Worm (Caenorhabditis elegans) whole organism, mixed stage, embryonic: ENCODE data around the gene let-70.

Experiments
- M03D4.4 ChIP-seq: sonication (generic microtip); optimal IDR thresholded peaks from 2 replicates; lab custom pipeline; 2017; ENCODE audit warnings: mild to moderate bottlenecking, missing genetic modification characterization, missing compliant biosample characterization
- ces-1 ChIP-seq: fragments of 150-350 bp; optimal IDR thresholded peaks from 2 replicates; lab custom pipeline; 2014; ENCODE audit warnings: missing biosample characterization, missing genetic modification reagents, missing genetic modification characterization
- drap-1 ChIP-seq: fragments of 200-800 bp; sonication (Bioruptor generic); optimal IDR thresholded peaks from 3 replicates; lab custom pipeline; 2018; ENCODE audit warnings: mild to moderate bottlenecking, missing genetic modification characterization, missing compliant biosample characterization
- elt-3 ChIP-seq: fragments of 150-350 bp; optimal IDR thresholded peaks from 2 replicates; lab custom pipeline; 2014; ENCODE audit warnings: missing biosample characterization, missing genetic modification characterization
- hlh-1 ChIP-seq: fragments of 150-350 bp; optimal IDR thresholded peaks from 2 replicates; lab custom pipeline; 2014; ENCODE audit warnings: missing biosample characterization, missing genetic modification reagents, missing genetic modification characterization
- lin-13 ChIP-seq: fragments of 150-350 bp; optimal IDR thresholded peaks from 2 replicates; lab custom pipeline; 2014; ENCODE audit warnings: missing biosample characterization, missing genetic modification characterization
- lin-32 ChIP-seq: fragments of 200-800 bp; sonication (Bioruptor generic); optimal IDR thresholded peaks from 2 replicates; lab custom pipeline; 2018; ENCODE audit warnings: mild to moderate bottlenecking, missing genetic modification characterization, missing compliant biosample characterization
- lsy-2 ChIP-seq: fragments of 150-350 bp; optimal IDR thresholded peaks from 2 replicates; lab custom pipeline; 2014; ENCODE audit warnings: missing biosample characterization, missing genetic modification characterization
- mep-1 ChIP-seq: fragments of 150-350 bp; optimal IDR thresholded peaks from 2 replicates; lab custom pipeline; 2017; ENCODE audit warnings: missing biosample characterization, missing genetic modification reagents, missing genetic modification characterization, inconsistent platforms
- mls-2 ChIP-seq: sonication (generic microtip); optimal IDR thresholded peaks from 2 replicates; lab custom pipeline; 2016; ENCODE audit warnings: mild to moderate bottlenecking, missing genetic modification characterization, moderate library complexity, missing compliant biosample characterization
- nhr-12 ChIP-seq: fragments of 150-350 bp; optimal IDR thresholded peaks from 2 replicates; lab custom pipeline; 2014; ENCODE audit warnings: missing biosample characterization, missing genetic modification characterization
- nhr-237 ChIP-seq: fragments of 150-350 bp; optimal IDR thresholded peaks from 2 replicates; lab custom pipeline; 2014; ENCODE audit warnings: missing biosample characterization, missing genetic modification characterization
- nhr-28 ChIP-seq: fragments of 150-350 bp; optimal IDR thresholded peaks from 2 replicates; lab custom pipeline; 2014; ENCODE audit warnings: missing biosample characterization, missing genetic modification characterization
- nhr-76 ChIP-seq: sonication (generic microtip); optimal IDR thresholded peaks from 2 replicates; lab custom pipeline; 2017; ENCODE audit warnings: missing biosample characterization, missing genetic modification characterization
- pha-4 ChIP-seq: fragments of 150-350 bp; optimal IDR thresholded peaks from 2 replicates; lab custom pipeline; 2018; ENCODE audit warnings: missing biosample characterization, missing genetic modification reagents, missing genetic modification characterization
- snpc-4 ChIP-seq: fragments of 150-350 bp; optimal IDR thresholded peaks from 2 replicates; lab custom pipeline; 2014; ENCODE audit warnings: missing biosample characterization, missing genetic modification characterization
- sptf-1 ChIP-seq: sonication (generic microtip); optimal IDR thresholded peaks from 2 replicates; lab custom pipeline; 2017; ENCODE audit warnings: mild to moderate bottlenecking, missing genetic modification characterization, moderate library complexity, missing compliant biosample characterization
- unc-120 ChIP-seq: sonication (generic microtip); optimal IDR thresholded peaks from 2 replicates; lab custom pipeline; 2017; ENCODE audit warnings: missing genetic modification characterization, missing compliant biosample characterization; ENCODE audit not compliant: poor library complexity, severe bottlenecking
- unc-39 ChIP-seq: fragments of 150-350 bp; optimal IDR thresholded peaks from 2 replicates; lab custom pipeline; 2014; ENCODE audit warnings: missing biosample characterization, missing genetic modification characterization
- unc-62 ChIP-seq: fragments of 150-350 bp; optimal IDR thresholded peaks from 2 replicates; lab custom pipeline; 2014; ENCODE audit warnings: missing biosample characterization, missing genetic modification reagents, missing genetic modification characterization
- ztf-11 ChIP-seq: fragments of 150-350 bp; optimal IDR thresholded peaks from 2 replicates; lab custom pipeline; 2014; ENCODE audit warnings: missing biosample characterization, missing genetic modification characterization

let-70 gene

DNA sequence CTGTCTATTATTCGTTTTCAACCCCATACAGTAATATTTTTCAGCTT is 43.6 kb downstream of the let-70 start, which contains the start of gene kdin-1:
kdin-1 (plus strand) TSS at position 38 of the 47 bp plus-strand sequence.
- TF ChIP-seq mls-2 (no peak), M03D4.4 (tag; lab: Kevin White, UChicago) (no peak), nhr-76 (no peak), nhr-12 (tag; lab: Kevin White, UChicago) (no peak), ztf-11 (tag; lab: Kevin White, UChicago) (no peak), unc-39 (tag; lab: Kevin White, UChicago) (no peak), lin-13 (tag; lab: Kevin White, UChicago) (no peak), snpc-4 (tag; lab: Kevin White, UChicago) (no peak), sptf-1 (tag; lab: Kevin White, UChicago) (no peak), unc-62 (GFP tag; lab: Kevin White, UChicago) (no peak), nhr-237 (tag; lab: Kevin White, UChicago) (no peak), hlh-1 (tag; lab: Kevin White, UChicago) (no peak), drap-1 (GFP tag; lab: Kevin White, UChicago) (no peak)

DNA sequence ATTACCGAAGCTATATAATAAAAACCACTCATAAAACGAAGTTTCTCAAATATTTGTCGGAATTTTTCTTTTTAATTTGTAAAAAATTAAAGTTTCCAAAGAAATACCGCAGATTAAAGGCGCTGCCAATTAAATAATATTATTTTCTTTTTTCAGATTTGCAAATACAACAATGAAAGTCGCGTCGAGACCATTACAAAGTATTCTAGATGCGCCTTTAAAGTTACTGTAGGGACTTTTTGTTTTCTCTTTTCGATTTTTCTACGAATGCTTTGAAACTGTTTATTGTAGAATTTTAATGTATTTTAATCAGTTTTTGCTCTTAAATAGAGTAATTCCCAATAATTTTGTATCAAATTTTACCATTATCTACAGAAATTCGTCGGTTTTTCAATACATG is 43.8 kb downstream of the let-70 start:
- TF ChIP-seq pha-4, result no peak
- no peak for TF ChIP-seq lin-32 (GFP tag; lab: Kevin White, UChicago)
- no peak for TF ChIP-seq ces-1 (GFP tag; lab: Kevin White, UChicago)

DNA sequence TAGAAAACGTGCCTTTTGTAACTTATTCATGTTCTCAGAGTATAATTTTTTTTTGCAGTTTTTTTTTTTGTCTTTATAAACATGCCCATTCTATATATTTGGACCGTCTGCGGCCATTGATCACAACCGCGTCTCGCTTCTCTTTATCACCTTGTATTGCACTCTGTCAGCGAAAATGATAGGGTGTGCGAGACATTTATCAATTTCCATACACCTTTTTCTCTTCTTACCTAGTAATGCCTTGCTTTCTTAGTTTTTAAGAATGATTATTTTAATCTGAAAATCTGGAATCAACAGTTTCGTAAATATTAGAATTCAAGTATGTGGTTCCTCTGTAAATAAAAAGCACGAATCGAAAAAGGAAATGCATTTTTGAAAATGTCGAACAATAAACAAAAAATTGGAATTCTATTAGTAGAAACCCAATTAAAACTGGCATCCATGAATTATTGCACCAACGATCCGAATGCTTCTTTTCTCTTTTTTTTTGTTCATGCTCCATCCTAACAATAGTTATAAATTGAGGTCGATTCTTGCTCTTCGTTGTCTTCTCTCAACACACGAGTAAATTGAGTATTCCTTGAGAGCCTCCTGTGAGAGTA is 44.8 kb downstream of the let-70 start:
- no peak for TF ChIP-seq nhr-76
- TF ChIP-seq ces-1 (GFP tag; lab: Kevin White, UChicago), result peak; percentile 40

DNA sequence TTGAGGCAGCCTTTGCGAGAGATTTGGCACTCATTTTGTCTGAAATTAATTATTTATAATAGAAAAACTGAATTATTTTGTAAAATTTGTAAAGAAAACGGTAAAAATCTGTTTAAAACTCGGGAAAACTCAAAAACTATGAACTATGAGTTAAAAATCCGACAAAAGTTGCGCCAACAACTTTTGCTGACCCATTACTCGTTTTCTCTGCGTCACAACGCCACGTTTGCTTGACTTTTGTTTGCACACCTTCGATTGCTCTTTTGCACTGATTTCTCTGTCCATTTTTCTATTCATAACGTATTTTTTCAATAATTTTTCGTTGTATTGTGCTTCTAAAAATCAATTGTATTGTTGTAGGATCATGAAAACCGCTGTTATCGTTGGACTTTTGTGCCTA is 45.8 kb downstream of the let-70 start, which contains the start of gene fkb-1:
fkb-1 (plus strand) TSS at position 361 of the 400 bp plus-strand sequence.
- TF ChIP-seq lin-13 (tag; lab: Kevin White, UChicago) (peak; percentile 80), hlh-1 (tag; lab: Kevin White, UChicago) (peak; percentile 3), nhr-76 (no peak), mep-1 (tag; lab: Kevin White, UChicago) (peak; percentile 5)

DNA sequence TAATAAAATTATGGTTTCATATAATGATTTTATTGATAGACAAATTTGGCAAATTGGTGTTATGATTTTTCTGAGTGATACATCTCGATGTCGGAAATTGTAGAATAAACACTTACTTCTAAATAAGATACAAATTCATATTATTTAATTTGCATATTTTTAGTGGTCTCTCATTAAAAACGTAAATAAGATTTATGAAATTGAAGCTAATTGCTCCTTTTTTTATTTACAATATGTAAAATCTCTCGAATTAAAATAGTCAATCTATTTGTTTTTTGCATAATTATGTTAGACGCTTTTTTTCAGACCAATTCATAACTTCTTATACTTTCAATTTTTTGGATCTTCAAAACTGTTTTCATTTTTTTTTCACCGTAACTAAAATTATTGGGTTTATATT is 49.8 kb downstream of the let-70 start, which contains the start of gene hrg-6:
hrg-6 (plus strand) TSS at position 301 of the 400 bp plus-strand sequence.
- no peak for TF ChIP-seq unc-62 (GFP tag; lab: Kevin White, UChicago)
- TF ChIP-seq nhr-28 (tag; lab: Kevin White, UChicago), result no peak
- TF ChIP-seq unc-39 (tag; lab: Kevin White, UChicago), result no peak

DNA sequence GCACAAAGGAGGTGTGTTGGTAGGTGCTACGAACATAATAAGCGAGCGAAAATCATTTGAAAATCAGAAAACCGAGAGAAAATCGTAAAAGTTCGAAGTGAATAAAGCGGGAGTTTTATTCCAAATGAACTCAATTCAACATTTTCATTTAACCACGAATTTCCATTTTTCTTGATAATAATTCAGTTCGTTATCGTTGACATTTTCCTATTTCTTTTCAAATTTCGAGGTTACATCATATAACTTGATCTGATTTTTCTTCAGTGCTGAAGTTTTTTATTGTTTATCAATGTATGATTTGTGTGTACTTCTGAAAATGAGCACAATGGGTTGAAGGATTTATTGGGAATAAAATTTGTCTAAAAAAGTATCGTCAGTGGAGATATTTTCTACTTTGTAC is 50.4 kb downstream of the let-70 start:
- TF ChIP-seq elt-3 (tag; lab: Kevin White, UChicago) (no peak), unc-120 (tag; lab: Kevin White, UChicago) (no peak), lsy-2 (no peak)
- TF ChIP-seq, all 35 proteins: peak for 0
